Worm (Caenorhabditis elegans) whole organism, young adult: ENCODE data around the gene F28A12.10.

Experiments
- B0336.3 ChIP-seq: fragments of 200-800 bp; sonication (Bioruptor generic); IDR thresholded peaks from 2 replicates; pipeline ENCODE4 v1.3.6; 2022; ENCODE audit warnings: missing genetic modification characterization, missing compliant biosample characterization
- C06A6.2 ChIP-seq: fragments of 200-800 bp; sonication (Bioruptor generic); conservative IDR thresholded peaks from 2 replicates; pipeline ENCODE4 v1.3.6; 2022; ENCODE audit warnings: missing genetic modification characterization, missing compliant biosample characterization
- D2030.7 ChIP-seq: fragments of 200-800 bp; sonication (Bioruptor generic); IDR thresholded peaks from 2 replicates; pipeline ENCODE4 v1.3.6; 2022; ENCODE audit warnings: missing genetic modification reagents, missing genetic modification characterization, missing compliant biosample characterization
- F22D6.2 ChIP-seq: sonication (generic microtip); optimal IDR thresholded peaks from 2 replicates; lab custom pipeline; 2016; ENCODE audit warnings: mild to moderate bottlenecking, missing genetic modification characterization, missing compliant biosample characterization
- F23B12.7 ChIP-seq: sonication (generic microtip); optimal IDR thresholded peaks from 2 replicates; lab custom pipeline; 2017; ENCODE audit warnings: missing genetic modification characterization, mild to moderate bottlenecking, missing compliant biosample characterization, antibody characterized with exemption, moderate library complexity; ENCODE audit not compliant: insufficient read depth
- Y53F4B.3 ChIP-seq: fragments of 200-800 bp; sonication (Bioruptor generic); IDR thresholded peaks from 2 replicates; pipeline ENCODE4 v1.3.6; 2022; ENCODE audit warnings: missing genetic modification reagents, missing genetic modification characterization, missing compliant biosample characterization
- Y53G8AR.9 ChIP-seq: fragments of 200-800 bp; sonication (Bioruptor generic); conservative IDR thresholded peaks from 2 replicates; pipeline ENCODE4 v1.3.6; 2022; ENCODE audit warnings: missing genetic modification reagents, missing genetic modification characterization, missing compliant biosample characterization
- Y56A3A.18 ChIP-seq: fragments of 200-800 bp; sonication (Bioruptor generic); IDR thresholded peaks from 2 replicates; pipeline ENCODE4 v1.3.6; 2022; ENCODE audit warnings: missing genetic modification reagents, missing genetic modification characterization, missing compliant biosample characterization
- ZK185.1 ChIP-seq: sonication (generic microtip); optimal IDR thresholded peaks from 2 replicates; lab custom pipeline; 2016; ENCODE audit warnings: mild to moderate bottlenecking, missing genetic modification characterization, missing compliant biosample characterization; ENCODE audit not compliant: poor library complexity, severe bottlenecking
- akir-1 ChIP-seq: fragments of 200-800 bp; sonication (Bioruptor generic); optimal IDR thresholded peaks from 2 replicates; lab custom pipeline; 2018; ENCODE audit warnings: mild to moderate bottlenecking, missing genetic modification characterization, moderate library complexity, missing compliant biosample characterization
- athp-1 ChIP-seq: sonication (generic microtip); optimal IDR thresholded peaks from 2 replicates; lab custom pipeline; 2017; ENCODE audit warnings: mild to moderate bottlenecking, missing genetic modification characterization, missing compliant biosample characterization
- attf-3 ChIP-seq: fragments of 200-800 bp; sonication (Bioruptor generic); conservative IDR thresholded peaks from 2 replicates; pipeline ENCODE4 v1.3.6; 2022; ENCODE audit warnings: missing genetic modification reagents, missing genetic modification characterization, missing compliant biosample characterization
- attf-5 ChIP-seq: fragments of 200-800 bp; sonication (Bioruptor generic); optimal IDR thresholded peaks from 2 replicates; lab custom pipeline; 2018; ENCODE audit warnings: mild to moderate bottlenecking, missing genetic modification characterization, missing compliant biosample characterization
- bed-1 ChIP-seq: fragments of 200-800 bp; sonication (Bioruptor generic); IDR thresholded peaks from 2 replicates; pipeline ENCODE4 v1.3.6; 2022; ENCODE audit warnings: missing genetic modification reagents, missing genetic modification characterization, missing compliant biosample characterization
- ccch-3 ChIP-seq: fragments of 200-800 bp; sonication (Bioruptor generic); optimal IDR thresholded peaks from 2 replicates; lab custom pipeline; 2018; ENCODE audit warnings: mild to moderate bottlenecking, missing genetic modification characterization, missing compliant biosample characterization
- cebp-1 ChIP-seq, 2 experiments: fragments of 200-800 bp in 1 of 2; sonication (Bioruptor generic) in 1 of 2; sonication (generic microtip) in 1 of 2; IDR thresholded peaks in 1 of 2; optimal IDR thresholded peaks in 1 of 2; 2 replicates each; pipeline versions ENCODE4 v1.3.6 to Lab custom; 2017 to 2022; ENCODE audit warnings: missing compliant biosample characterization in 2 of 2, missing genetic modification characterization in 2 of 2, mild to moderate bottlenecking in 1 of 2, missing genetic modification reagents in 1 of 2, moderate library complexity in 1 of 2
- cebp-2 ChIP-seq: fragments of 200-800 bp; sonication (Bioruptor generic); IDR thresholded peaks from 2 replicates; pipeline ENCODE4 v1.3.6; 2022; ENCODE audit warnings: missing genetic modification characterization, missing compliant biosample characterization
- ceh-27 ChIP-seq: fragments of 200-800 bp; sonication (Bioruptor generic); optimal IDR thresholded peaks from 2 replicates; lab custom pipeline; 2018; ENCODE audit warnings: mild to moderate bottlenecking, missing genetic modification characterization, moderate library complexity, missing compliant biosample characterization
- ceh-79 ChIP-seq: sonication (generic microtip); optimal IDR thresholded peaks from 2 replicates; lab custom pipeline; 2017; ENCODE audit warnings: mild to moderate bottlenecking, missing genetic modification characterization, missing compliant biosample characterization
- chd-7 ChIP-seq: sonication (generic microtip); optimal IDR thresholded peaks from 2 replicates; lab custom pipeline; 2016; ENCODE audit warnings: mild to moderate bottlenecking, missing genetic modification characterization, moderate library complexity, missing compliant biosample characterization
- dox-1 ChIP-seq: fragments of 200-800 bp; sonication (Bioruptor generic); IDR thresholded peaks from 2 replicates; pipeline ENCODE4 v1.3.6; 2022; ENCODE audit warnings: missing genetic modification reagents, missing genetic modification characterization, missing compliant biosample characterization
- dpff-1 ChIP-seq: sonication (generic microtip); optimal IDR thresholded peaks from 2 replicates; lab custom pipeline; 2017; ENCODE audit warnings: mild to moderate bottlenecking, missing genetic modification characterization, missing compliant biosample characterization
- dpl-1 ChIP-seq: fragments of 150-350 bp; optimal IDR thresholded peaks from 2 replicates; lab custom pipeline; 2014; ENCODE audit warnings: missing biosample characterization, missing genetic modification reagents, missing genetic modification characterization
- egl-44 ChIP-seq: fragments of 200-800 bp; sonication (Bioruptor generic); IDR thresholded peaks from 2 replicates; pipeline ENCODE4 v1.3.6; 2022; ENCODE audit warnings: missing genetic modification reagents, missing genetic modification characterization, missing compliant biosample characterization
- ets-4 ChIP-seq: fragments of 200-800 bp; sonication (Bioruptor generic); optimal IDR thresholded peaks from 2 replicates; lab custom pipeline; 2018; ENCODE audit warnings: mild to moderate bottlenecking, missing genetic modification characterization, missing compliant biosample characterization
- hlh-12 ChIP-seq: sonication (generic microtip); optimal IDR thresholded peaks from 2 replicates; lab custom pipeline; 2016; ENCODE audit warnings: missing genetic modification characterization, missing compliant biosample characterization
- hrde-1 ChIP-seq: sonication (generic microtip); optimal IDR thresholded peaks from 2 replicates; lab custom pipeline; 2016; ENCODE audit warnings: missing genetic modification characterization, mild to moderate bottlenecking, missing compliant biosample characterization, moderate library complexity, missing genotype, missing genetic modification reagents, borderline replicate concordance
- lin-40 ChIP-seq: sonication (generic microtip); optimal IDR thresholded peaks from 2 replicates; lab custom pipeline; 2016; ENCODE audit warnings: missing genetic modification characterization, mild to moderate bottlenecking, missing compliant biosample characterization, missing genotype, missing genetic modification reagents
- lin-54 ChIP-seq: fragments of 200-800 bp; sonication (Bioruptor generic); optimal IDR thresholded peaks from 2 replicates; lab custom pipeline; 2018; ENCODE audit warnings: mild to moderate bottlenecking, missing genetic modification characterization, missing compliant biosample characterization
- lir-1 ChIP-seq: fragments of 200-800 bp; sonication (Bioruptor generic); conservative IDR thresholded peaks from 2 replicates; pipeline ENCODE4 v1.3.6; 2022; ENCODE audit warnings: missing genetic modification reagents, missing genetic modification characterization, missing compliant biosample characterization
- madf-10 ChIP-seq: sonication (generic microtip); optimal IDR thresholded peaks from 2 replicates; lab custom pipeline; 2016; ENCODE audit warnings: mild to moderate bottlenecking, missing genetic modification characterization, missing compliant biosample characterization
- mxl-1 ChIP-seq: sonication (generic microtip); optimal IDR thresholded peaks from 2 replicates; lab custom pipeline; 2016; ENCODE audit warnings: missing genetic modification characterization, missing compliant biosample characterization
- nfyb-1 ChIP-seq: fragments of 200-800 bp; sonication (Bioruptor generic); IDR thresholded peaks from 2 replicates; pipeline ENCODE4 v1.3.6; 2022; ENCODE audit warnings: missing genetic modification reagents, missing genetic modification characterization, missing compliant biosample characterization
- nhr-120 ChIP-seq: fragments of 200-800 bp; sonication (Bioruptor generic); IDR thresholded peaks from 2 replicates; pipeline ENCODE4 v1.3.6; 2022; ENCODE audit warnings: missing genetic modification characterization, missing compliant biosample characterization
- nhr-179 ChIP-seq: sonication (generic microtip); optimal IDR thresholded peaks from 2 replicates; lab custom pipeline; 2016; ENCODE audit warnings: mild to moderate bottlenecking, missing genetic modification characterization, missing compliant biosample characterization
- sea-2 ChIP-seq: fragments of 200-800 bp; sonication (Bioruptor generic); IDR thresholded peaks from 2 replicates; pipeline ENCODE4 v1.3.6; 2022; ENCODE audit warnings: missing genetic modification characterization, missing compliant biosample characterization
- snpc-1.1 ChIP-seq: sonication (generic microtip); optimal IDR thresholded peaks from 2 replicates; lab custom pipeline; 2017; ENCODE audit warnings: missing genetic modification characterization, mild to moderate bottlenecking, missing compliant biosample characterization, antibody characterized with exemption, moderate library complexity, missing genotype, missing genetic modification reagents; ENCODE audit not compliant: insufficient read depth
- snpc-1.3 ChIP-seq: sonication (generic microtip); optimal IDR thresholded peaks from 2 replicates; lab custom pipeline; 2017; ENCODE audit warnings: missing genetic modification characterization, mild to moderate bottlenecking, missing compliant biosample characterization, antibody characterized with exemption, moderate library complexity, missing genotype, missing genetic modification reagents; ENCODE audit not compliant: insufficient read depth
- snpc-3.4 ChIP-seq: sonication (generic microtip); optimal IDR thresholded peaks from 2 replicates; lab custom pipeline; 2017; ENCODE audit warnings: missing genetic modification characterization, mild to moderate bottlenecking, missing compliant biosample characterization, antibody characterized with exemption, moderate library complexity, missing genotype, missing genetic modification reagents
- snpc-4 ChIP-seq, 5 experiments: fragments of 150-350 bp in 1 of 5; sonication (generic microtip) in 4 of 5; optimal IDR thresholded peaks; 2 replicates each; lab custom pipeline; 2014 to 2018; ENCODE audit warnings: missing genetic modification characterization in 5 of 5, missing biosample characterization in 3 of 5, antibody characterized with exemption in 2 of 5, mild to moderate bottlenecking in 2 of 5, missing compliant biosample characterization in 2 of 5, missing genotype in 2 of 5, moderate library complexity in 2 of 5, missing genetic modification reagents in 1 of 5
- somi-1 ChIP-seq: fragments of 200-800 bp; sonication (Bioruptor generic); optimal IDR thresholded peaks from 2 replicates; lab custom pipeline; 2018; ENCODE audit warnings: mild to moderate bottlenecking, missing genetic modification characterization, missing compliant biosample characterization
- unc-130 ChIP-seq: sonication (generic microtip); optimal IDR thresholded peaks from 2 replicates; lab custom pipeline; 2016; ENCODE audit warnings: missing genetic modification reagents, missing genetic modification characterization, missing compliant biosample characterization
- zfh-2 ChIP-seq: fragments of 200-800 bp; sonication (Bioruptor generic); conservative IDR thresholded peaks from 2 replicates; pipeline ENCODE4 v1.3.6; 2022; ENCODE audit warnings: missing genetic modification reagents, missing genetic modification characterization, missing compliant biosample characterization
- ztf-3 ChIP-seq: fragments of 200-800 bp; sonication (Bioruptor generic); optimal IDR thresholded peaks from 2 replicates; lab custom pipeline; 2018; ENCODE audit warnings: mild to moderate bottlenecking, missing genetic modification characterization, missing compliant biosample characterization
- ztf-6 ChIP-seq: fragments of 200-800 bp; sonication (Bioruptor generic); IDR thresholded peaks from 2 replicates; pipeline ENCODE4 v1.3.6; 2022; ENCODE audit warnings: missing genetic modification reagents, missing genetic modification characterization, missing compliant biosample characterization

The F28A12.10 gene

DNA sequence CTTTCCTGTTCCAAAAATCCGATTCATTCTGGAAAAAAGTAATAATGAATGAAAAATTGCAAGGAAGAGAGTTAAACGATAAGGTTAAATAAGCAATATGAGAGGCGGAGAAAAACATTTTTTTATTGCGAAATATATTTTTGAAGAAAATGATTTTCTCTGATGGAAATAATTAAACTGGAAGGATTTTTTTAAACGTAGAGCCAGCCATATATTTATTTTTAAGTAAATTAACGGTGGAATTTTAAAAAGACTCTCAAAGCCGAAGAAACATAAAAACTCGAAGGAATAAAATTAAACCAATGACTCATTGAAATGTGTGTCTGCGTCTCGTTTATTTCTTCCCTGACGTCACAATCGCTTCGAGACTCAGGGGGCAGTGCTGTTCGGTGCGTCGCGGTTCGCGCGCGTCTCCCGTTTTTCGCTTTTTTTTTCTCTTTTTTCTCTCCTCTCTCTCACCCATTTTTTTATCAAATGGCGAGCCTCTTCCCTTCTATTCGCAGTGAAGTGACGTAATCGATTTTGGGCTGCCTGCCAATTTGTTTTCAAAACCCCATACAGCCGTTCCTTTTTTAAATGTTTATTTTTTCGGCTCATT lies 31.4 kb downstream of the F28A12.10 start, which contains the start of gene vps-60 (continued):
- no peak for TF ChIP-seq dpff-1 (tag; lab: Kevin White, UChicago)
- peak; percentile 98 for TF ChIP-seq madf-10 (tag; lab: Kevin White, UChicago)
- TF ChIP-seq nfyb-1 (GFP tag; lab: Robert Waterston, UW) = peak; percentile 78
- TF ChIP-seq B0336.3 (GFP tag; lab: Robert Waterston, UW) = peak; percentile 85
- peak; percentile 84 for TF ChIP-seq snpc-3.4 (tag; lab: Kevin White, UChicago)
- TF ChIP-seq zfh-2 = peak; percentile 97
- no peak for TF ChIP-seq sea-2
- peak; percentile 50; the same call in 1 of the 2 replicates for TF ChIP-seq attf-3 (GFP tag; lab: Robert Waterston, UW)
- TF ChIP-seq lin-40 (tag; lab: Kevin White, UChicago) = peak; percentile 91
- TF ChIP-seq nhr-179 = no peak
- TF ChIP-seq ccch-3 (GFP tag; lab: Kevin White, UChicago) = no peak
- TF ChIP-seq hrde-1 (tag; lab: Kevin White, UChicago) = no peak
- TF ChIP-seq hlh-12 (tag; lab: Kevin White, UChicago) = no peak
- TF ChIP-seq snpc-4 (GFP tag; optimal IDR thresholded peaks at IDR 0.05; lab: Kevin White, UChicago) = peak; percentile 49
- TF ChIP-seq snpc-4 (tag; optimal IDR thresholded peaks at IDR 0.05; lab: Kevin White, UChicago) = peak; percentile 69 to 80 (median 76)
- peak; percentile 73 for TF ChIP-seq lin-54 (GFP tag; lab: Kevin White, UChicago)
- TF ChIP-seq unc-130 (GFP tag; lab: Kevin White, UChicago) = peak; percentile 14
- TF ChIP-seq dpl-1 (GFP tag; lab: Kevin White, UChicago) = peak; percentile 70
- no peak for TF ChIP-seq ets-4 (GFP tag; lab: Kevin White, UChicago)
- TF ChIP-seq ceh-27 = peak; percentile 86
- TF ChIP-seq Y56A3A.18 = peak; percentile 70; the same call in 1 of the 2 replicates
- TF ChIP-seq attf-5 = peak; percentile 97
- TF ChIP-seq egl-44 = peak; percentile 77
- peak; percentile 45 for TF ChIP-seq snpc-1.1 (tag; lab: Kevin White, UChicago)
- TF ChIP-seq ztf-6 (GFP tag; lab: Robert Waterston, UW) = no peak
- TF ChIP-seq C06A6.2 (GFP tag; lab: Robert Waterston, UW) = peak; percentile 71; the same call in 1 of the 2 replicates
- TF ChIP-seq bed-1 (GFP tag; lab: Robert Waterston, UW) = no peak
- no peak for TF ChIP-seq mxl-1 (tag; lab: Kevin White, UChicago)
- TF ChIP-seq dox-1 (GFP tag; lab: Robert Waterston, UW) = peak; percentile 89
- peak; percentile 39; the same call in 1 of the 2 replicates for TF ChIP-seq lir-1 (GFP tag; lab: Robert Waterston, UW)
- TF ChIP-seq F23B12.7 (tag; lab: Kevin White, UChicago) = peak; percentile 51
- TF ChIP-seq snpc-1.3 (tag; lab: Kevin White, UChicago) = peak; percentile 50
- TF ChIP-seq akir-1 (GFP tag; lab: Kevin White, UChicago) = no peak
- TF ChIP-seq nhr-120 (GFP tag; lab: Robert Waterston, UW) = no peak
- peak; percentile 74 for TF ChIP-seq somi-1
- peak; percentile 21 for TF ChIP-seq ZK185.1
- TF ChIP-seq ceh-79 (tag; lab: Kevin White, UChicago) = no peak
- peak; percentile 21 for TF ChIP-seq F22D6.2 (tag; lab: Kevin White, UChicago)
- TF ChIP-seq chd-7 (tag; lab: Kevin White, UChicago) = peak; percentile 68
- peak; percentile 86 for TF ChIP-seq Y53G8AR.9 (GFP tag; lab: Robert Waterston, UW)
- TF ChIP-seq cebp-1 (GFP tag; IDR thresholded peaks at IDR 0.05; lab: Robert Waterston, UW) = peak; percentile 73
- TF ChIP-seq cebp-1 (tag; optimal IDR thresholded peaks at IDR 0.05; lab: Kevin White, UChicago) = peak; percentile 92
- peak; percentile 81 for TF ChIP-seq athp-1 (tag; lab: Kevin White, UChicago)
- TF ChIP-seq cebp-2 (GFP tag; lab: Robert Waterston, UW) = no peak
- no peak for TF ChIP-seq Y53F4B.3
- TF ChIP-seq D2030.7 (GFP tag; lab: Robert Waterston, UW) = peak; percentile 63
- TF ChIP-seq ztf-3 (GFP tag; lab: Kevin White, UChicago) = peak; percentile 2
